Fruit fly (Drosophila melanogaster): ENCODE measurements around the gene Socs16D.

Socs16D gene

DNA sequence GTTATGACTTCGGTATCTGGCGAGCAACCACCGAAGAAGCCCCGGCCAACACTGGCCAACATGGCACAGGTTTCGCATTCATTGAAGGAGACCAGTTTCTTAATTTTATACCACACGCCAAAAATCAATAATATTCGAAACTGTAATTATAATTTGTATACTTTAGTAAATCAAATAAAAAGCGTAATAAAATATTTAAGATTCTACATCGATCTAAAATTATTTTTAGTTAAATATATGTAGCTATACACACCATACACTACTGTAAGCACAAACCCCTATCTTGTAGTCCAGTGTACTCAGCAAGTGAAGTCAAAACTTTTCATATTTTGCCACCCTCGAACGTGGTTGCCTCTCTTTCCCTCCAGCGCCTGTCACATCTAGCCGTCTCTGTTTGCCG is 45.3 kb downstream of the Socs16D start (continued):
- TF ChIP-seq CG15601 (tag; optimal IDR thresholded peaks at IDR 0.05) (peak; percentile 38), gfzf (GFP tag; optimal IDR thresholded peaks at IDR 0.05) (no peak), zfh1 (GFP tag; IDR thresholded peaks at IDR 0.05) (peak; percentile 42; the same call in 1 of the 3 replicates), Nf-YC (tag; optimal IDR thresholded peaks at IDR 0.05) (peak; percentile 60), esg (GFP tag; conservative IDR thresholded peaks at IDR 0.05) (0 out of 2 replicates have a peak, but pooled peaks have one; percentile 11), CG14965 (GFP tag; optimal IDR thresholded peaks at IDR 0.05; ENCODE audit: borderline replicate concordance) (no peak), usp (GFP tag; optimal IDR thresholded peaks at IDR 0.05) (no peak), dpn (GFP tag; optimal IDR thresholded peaks at IDR 0.05) (no peak), Hmr (GFP tag; optimal IDR thresholded peaks at IDR 0.05) (peak; percentile 37), twi (tag; optimal IDR thresholded peaks at IDR 0.05) (peak; percentile 0), croc (GFP tag; conservative IDR thresholded peaks at IDR 0.05) (no peak; the same call in 2 of the 3 replicates), CG8290 (GFP tag; optimal IDR thresholded peaks at IDR 0.05) (no peak), CG8290 (tag; optimal IDR thresholded peaks at IDR 0.05) (no peak), Ets65A (GFP tag) (no peak), inv (GFP tag; IDR thresholded peaks at IDR 0.05; ENCODE audit: partially characterized antibody) (no peak), Ssrp (tag; optimal IDR thresholded peaks at IDR 0.05) (peak; percentile 50), Bgb (GFP tag; IDR thresholded peaks at IDR 0.05; ENCODE audit: partially characterized antibody) (no peak), CG18619 (GFP tag; optimal IDR thresholded peaks at IDR 0.05) (peak; percentile 9), CG15269 (tag; optimal IDR thresholded peaks at IDR 0.05) (peak; percentile 36), mirr (GFP tag; optimal IDR thresholded peaks at IDR 0.05) (no peak), CG14710 (tag; optimal IDR thresholded peaks at IDR 0.05) (peak; percentile 41), CG10366 (GFP tag; IDR thresholded peaks at IDR 0.05) (no peak), gsb-n (tag; optimal IDR thresholded peaks at IDR 0.05) (peak; percentile 61), CG9215 (GFP tag; IDR thresholded peaks at IDR 0.05) (no peak), hkb (optimal IDR thresholded peaks at IDR 0.05) (no peak), hkb (GFP tag; IDR thresholded peaks at IDR 0.05) (0 out of 2 replicates have a peak, but pooled peaks have one; percentile 24), sr (GFP tag; IDR thresholded peaks at IDR 0.05) (no peak), Myb (GFP tag; optimal IDR thresholded peaks at IDR 0.05) (no peak), PHDP (tag; optimal IDR thresholded peaks at IDR 0.05) (peak; percentile 50), row (GFP tag; IDR thresholded peaks at IDR 0.05) (peak; percentile 72), CG18262 (tag; optimal IDR thresholded peaks at IDR 0.05) (peak; percentile 72), prd (optimal IDR thresholded peaks at IDR 0.05) (no peak), prd (GFP tag; IDR thresholded peaks at IDR 0.05) (no peak), CG31441 (GFP tag; IDR thresholded peaks at IDR 0.05) (peak; percentile 69), CG10267 (tag; optimal IDR thresholded peaks at IDR 0.05) (peak; percentile 48), Lhr (GFP tag; optimal IDR thresholded peaks at IDR 0.05) (no peak), CG12659 (GFP tag; optimal IDR thresholded peaks at IDR 0.05) (peak; percentile 10), CG17802 (tag; optimal IDR thresholded peaks at IDR 0.05) (no peak), CG17912 (GFP tag; optimal IDR thresholded peaks at IDR 0.05) (no peak), ase (GFP tag; IDR thresholded peaks at IDR 0.05) (no peak), abd-A (tag; optimal IDR thresholded peaks at IDR 0.05) (no peak), CG1529 (GFP tag; optimal IDR thresholded peaks at IDR 0.05) (peak; percentile 38), CG13287 (GFP tag; IDR thresholded peaks at IDR 0.05; ENCODE audit: partially characterized antibody) (no peak), Camta (GFP tag; optimal IDR thresholded peaks at IDR 0.05) (no peak), BEAF-32 (GFP tag; optimal IDR thresholded peaks at IDR 0.05) (no peak), CG3163 (GFP tag; optimal IDR thresholded peaks at IDR 0.05) (no peak), CG15514 (GFP tag; optimal IDR thresholded peaks at IDR 0.05) (no peak), Fer3 (tag; optimal IDR thresholded peaks at IDR 0.05) (no peak), Nf-YB (GFP tag; optimal IDR thresholded peaks at IDR 0.05) (peak; percentile 37), D (optimal IDR thresholded peaks at IDR 0.05) (no peak), D (GFP tag; optimal IDR thresholded peaks at IDR 0.05) (peak; percentile 15)
